Worm (Caenorhabditis elegans): Measurements from ENCODE around the gene cri-3.

ce11 chrIII:3377134-3377533 is 19.0 kb upstream of the cri-3 start:
- TF ChIP-seq lin-13 (GFP tag; optimal IDR thresholded peaks at IDR 0.05) (no peak), elt-2 (tag; optimal IDR thresholded peaks at IDR 0.05) (no peak), zag-1 (tag; optimal IDR thresholded peaks at IDR 0.05) (no peak), ztf-11 (tag; optimal IDR thresholded peaks at IDR 0.05) (no peak), aly-2 (tag; optimal IDR thresholded peaks at IDR 0.05) (no peak), ztf-4 (tag; optimal IDR thresholded peaks at IDR 0.05) (no peak), nhr-28 (tag; optimal IDR thresholded peaks at IDR 0.05) (no peak), lir-3 (tag; optimal IDR thresholded peaks at IDR 0.05; ENCODE audit: poor library complexity) (no peak), nhr-11 (tag; optimal IDR thresholded peaks at IDR 0.05) (no peak), nhr-77 (tag; optimal IDR thresholded peaks at IDR 0.05) (no peak), ces-1 (GFP tag; optimal IDR thresholded peaks at IDR 0.05) (no peak)
